Worm (Caenorhabditis elegans) whole organism, young adult: ENCODE measurements around the gene T28H11.8.

Source experiments
- C17E4.6 ChIP-seq: fragments of 200-800 bp; sonication (Bioruptor generic); IDR thresholded peaks from 2 replicates; pipeline ENCODE4 v1.3.6; 2022; ENCODE audit warnings: missing genetic modification reagents, missing genetic modification characterization, missing compliant biosample characterization
- F52B5.7 ChIP-seq: sonication (generic microtip); optimal IDR thresholded peaks from 2 replicates; lab custom pipeline; 2016; ENCODE audit warnings: mild to moderate bottlenecking, missing genetic modification characterization, missing compliant biosample characterization
- F55B11.4 ChIP-seq: sonication (generic microtip); optimal IDR thresholded peaks from 2 replicates; lab custom pipeline; 2016; ENCODE audit warnings: missing compliant biosample characterization, missing genetic modification characterization, borderline replicate concordance; ENCODE audit not compliant: insufficient read depth
- K12H6.12 ChIP-seq: fragments of 200-800 bp; sonication (Bioruptor generic); optimal IDR thresholded peaks from 2 replicates; lab custom pipeline; 2018; ENCODE audit warnings: mild to moderate bottlenecking, missing genetic modification characterization, missing compliant biosample characterization
- T07F8.4 ChIP-seq: sonication (generic microtip); optimal IDR thresholded peaks from 2 replicates; lab custom pipeline; 2016; ENCODE audit warnings: mild to moderate bottlenecking, missing genetic modification characterization, moderate library complexity, missing compliant biosample characterization
- aptf-3 ChIP-seq: fragments of 200-800 bp; sonication (Bioruptor generic); IDR thresholded peaks from 2 replicates; pipeline ENCODE4 v1.3.6; 2022; ENCODE audit warnings: missing genetic modification characterization, missing compliant biosample characterization
- bed-1 ChIP-seq: fragments of 200-800 bp; sonication (Bioruptor generic); IDR thresholded peaks from 2 replicates; pipeline ENCODE4 v1.3.6; 2022; ENCODE audit warnings: missing genetic modification reagents, missing genetic modification characterization, missing compliant biosample characterization
- cebp-2 ChIP-seq: fragments of 200-800 bp; sonication (Bioruptor generic); IDR thresholded peaks from 2 replicates; pipeline ENCODE4 v1.3.6; 2022; ENCODE audit warnings: missing genetic modification characterization, missing compliant biosample characterization
- ceh-100 ChIP-seq: fragments of 200-800 bp; sonication (Bioruptor generic); IDR thresholded peaks from 2 replicates; pipeline ENCODE4 v1.3.6; 2022; ENCODE audit warnings: missing genetic modification reagents, missing genetic modification characterization, missing compliant biosample characterization
- egrh-3 ChIP-seq: fragments of 200-800 bp; sonication (Bioruptor generic); IDR thresholded peaks from 2 replicates; pipeline ENCODE4 v1.3.6; 2022; ENCODE audit warnings: missing genetic modification reagents, missing genetic modification characterization, missing compliant biosample characterization
- ets-4 ChIP-seq: fragments of 200-800 bp; sonication (Bioruptor generic); optimal IDR thresholded peaks from 2 replicates; lab custom pipeline; 2018; ENCODE audit warnings: mild to moderate bottlenecking, missing genetic modification characterization, missing compliant biosample characterization
- hlh-12 ChIP-seq: sonication (generic microtip); optimal IDR thresholded peaks from 2 replicates; lab custom pipeline; 2016; ENCODE audit warnings: missing genetic modification characterization, missing compliant biosample characterization
- hsf-1 ChIP-seq: fragments of 200-800 bp; sonication (Bioruptor generic); IDR thresholded peaks from 2 replicates; pipeline ENCODE4 v1.3.6; 2022; ENCODE audit warnings: missing genetic modification reagents, missing genetic modification characterization, missing compliant biosample characterization
- lin-26 ChIP-seq: fragments of 200-800 bp; sonication (Bioruptor generic); IDR thresholded peaks from 2 replicates; pipeline ENCODE4 v1.3.6; 2022; ENCODE audit warnings: missing genetic modification reagents, missing genetic modification characterization, missing compliant biosample characterization
- lsl-1 ChIP-seq: fragments of 200-800 bp; sonication (Bioruptor generic); optimal IDR thresholded peaks from 2 replicates; lab custom pipeline; 2018; ENCODE audit warnings: mild to moderate bottlenecking, missing genetic modification characterization, moderate library complexity, missing compliant biosample characterization
- mcd-1 ChIP-seq: fragments of 200-800 bp; sonication (Bioruptor generic); IDR thresholded peaks from 2 replicates; pipeline ENCODE4 v1.3.6; 2022; ENCODE audit warnings: missing genetic modification reagents, missing genetic modification characterization, missing compliant biosample characterization
- nfyb-1 ChIP-seq: fragments of 200-800 bp; sonication (Bioruptor generic); IDR thresholded peaks from 2 replicates; pipeline ENCODE4 v1.3.6; 2022; ENCODE audit warnings: missing genetic modification reagents, missing genetic modification characterization, missing compliant biosample characterization
- nhr-120 ChIP-seq: fragments of 200-800 bp; sonication (Bioruptor generic); IDR thresholded peaks from 2 replicates; pipeline ENCODE4 v1.3.6; 2022; ENCODE audit warnings: missing genetic modification characterization, missing compliant biosample characterization
- nhr-179 ChIP-seq: sonication (generic microtip); optimal IDR thresholded peaks from 2 replicates; lab custom pipeline; 2016; ENCODE audit warnings: mild to moderate bottlenecking, missing genetic modification characterization, missing compliant biosample characterization
- nhr-27 ChIP-seq: fragments of 200-800 bp; sonication (Bioruptor generic); optimal IDR thresholded peaks from 2 replicates; lab custom pipeline; 2018; ENCODE audit warnings: mild to moderate bottlenecking, missing genetic modification characterization, moderate library complexity, missing compliant biosample characterization
- pbrm-1 ChIP-seq: fragments of 200-800 bp; sonication (Bioruptor generic); IDR thresholded peaks from 2 replicates; pipeline ENCODE4 v1.3.6; 2022; ENCODE audit warnings: missing genetic modification reagents, missing genetic modification characterization, missing compliant biosample characterization
- repo-1 ChIP-seq: sonication (generic microtip); optimal IDR thresholded peaks from 2 replicates; lab custom pipeline; 2017; ENCODE audit warnings: mild to moderate bottlenecking, missing genetic modification characterization, missing compliant biosample characterization
- sea-2 ChIP-seq: fragments of 200-800 bp; sonication (Bioruptor generic); IDR thresholded peaks from 2 replicates; pipeline ENCODE4 v1.3.6; 2022; ENCODE audit warnings: missing genetic modification characterization, missing compliant biosample characterization
- snpc-1.1 ChIP-seq: sonication (generic microtip); optimal IDR thresholded peaks from 2 replicates; lab custom pipeline; 2017; ENCODE audit warnings: missing genetic modification characterization, mild to moderate bottlenecking, missing compliant biosample characterization, antibody characterized with exemption, moderate library complexity, missing genotype, missing genetic modification reagents; ENCODE audit not compliant: insufficient read depth
- snpc-1.3 ChIP-seq: sonication (generic microtip); optimal IDR thresholded peaks from 2 replicates; lab custom pipeline; 2017; ENCODE audit warnings: missing genetic modification characterization, mild to moderate bottlenecking, missing compliant biosample characterization, antibody characterized with exemption, moderate library complexity, missing genotype, missing genetic modification reagents; ENCODE audit not compliant: insufficient read depth
- snpc-4 ChIP-seq, 5 experiments: fragments of 150-350 bp in 1 of 5; sonication (generic microtip) in 4 of 5; optimal IDR thresholded peaks; 2 replicates each; lab custom pipeline; 2014 to 2018; ENCODE audit warnings: missing genetic modification characterization in 5 of 5, missing biosample characterization in 3 of 5, antibody characterized with exemption in 2 of 5, mild to moderate bottlenecking in 2 of 5, missing compliant biosample characterization in 2 of 5, missing genotype in 2 of 5, moderate library complexity in 2 of 5, missing genetic modification reagents in 1 of 5
- sptf-2 ChIP-seq: fragments of 200-800 bp; sonication (Bioruptor generic); optimal IDR thresholded peaks from 2 replicates; lab custom pipeline; 2018; ENCODE audit warnings: mild to moderate bottlenecking, missing genetic modification characterization, missing compliant biosample characterization
- tbp1 ChIP-seq: fragments of 200-800 bp; sonication (Bioruptor generic); optimal IDR thresholded peaks from 2 replicates; lab custom pipeline; 2018; ENCODE audit warnings: mild to moderate bottlenecking, missing genetic modification characterization, missing compliant biosample characterization
- tlf-1 ChIP-seq: fragments of 200-800 bp; sonication (Bioruptor generic); optimal IDR thresholded peaks from 2 replicates; lab custom pipeline; 2018; ENCODE audit warnings: mild to moderate bottlenecking, missing genetic modification characterization, missing compliant biosample characterization
- xnd-1 ChIP-seq: sonication (generic microtip); optimal IDR thresholded peaks from 2 replicates; lab custom pipeline; 2016; ENCODE audit warnings: missing genotype, missing genetic modification reagents, missing genetic modification characterization, missing compliant biosample characterization
- zfh-2 ChIP-seq: fragments of 200-800 bp; sonication (Bioruptor generic); conservative IDR thresholded peaks from 2 replicates; pipeline ENCODE4 v1.3.6; 2022; ENCODE audit warnings: missing genetic modification reagents, missing genetic modification characterization, missing compliant biosample characterization
- zim-3 ChIP-seq: sonication (generic microtip); optimal IDR thresholded peaks from 2 replicates; lab custom pipeline; 2017; ENCODE audit warnings: mild to moderate bottlenecking, missing genetic modification characterization, moderate library complexity, missing compliant biosample characterization

The T28H11.8 gene

ce11 chrIV:5025646-5026045 lies 5.2 kb upstream of the T28H11.8 start, which contains the start of gene C09B9.85:
TSS of gene C09B9.85 (minus strand) at chrIV:5025746.
- TF ChIP-seq repo-1 (tag; lab: Kevin White, UChicago) (no peak), tbp1 (GFP tag; lab: Kevin White, UChicago) (no peak), hsf-1 (no peak), hlh-12 (tag; lab: Kevin White, UChicago) (no peak), sea-2 (GFP tag; lab: Robert Waterston, UW) (no peak), nfyb-1 (no peak), cebp-2 (GFP tag; lab: Robert Waterston, UW) (no peak), mcd-1 (no peak), F52B5.7 (tag; lab: Kevin White, UChicago) (no peak), pbrm-1 (no peak), bed-1 (GFP tag; lab: Robert Waterston, UW) (no peak), nhr-179 (tag; lab: Kevin White, UChicago) (no peak), T07F8.4 (tag; lab: Kevin White, UChicago) (no peak), aptf-3 (GFP tag; lab: Robert Waterston, UW) (no peak), C17E4.6 (GFP tag; lab: Robert Waterston, UW) (no peak)

- TF ChIP-seq egrh-3 (GFP tag; lab: Robert Waterston, UW): peak; percentile 49; the same call in 1 of the 2 replicates
- TF ChIP-seq, all 124 proteins: peak for 1; not testable (repeated sequence) for 123
Observed at ce11 chrIV:5017075-5017474, 3.4 kb downstream of the T28H11.8 start, which contains the start of gene T28H11.7. TSS of gene T28H11.7 (minus strand) at chrIV:5017175.

- peak; percentile 75 for TF ChIP-seq egrh-3 (GFP tag; lab: Robert Waterston, UW)
Observed at ce11 chrIV:5016461-5016860, 4.0 kb downstream of the T28H11.8 start, which contains the start of gene ssq-4. TSS of gene ssq-4 (plus strand) at chrIV:5016479.

- no peak for TF ChIP-seq F55B11.4 (tag; lab: Kevin White, UChicago)
- no peak for TF ChIP-seq lin-26 (GFP tag; lab: Robert Waterston, UW)
- TF ChIP-seq sptf-2 (GFP tag; lab: Kevin White, UChicago): no peak
- no peak for TF ChIP-seq nhr-120 (GFP tag; lab: Robert Waterston, UW)
- TF ChIP-seq nhr-27 (tag; lab: Kevin White, UChicago): no peak
- TF ChIP-seq K12H6.12 (tag; lab: Kevin White, UChicago): no peak
- TF ChIP-seq T07F8.4 (tag; lab: Kevin White, UChicago): no peak
Observed at ce11 chrIV:5012241-5012640, 8.2 kb downstream of the T28H11.8 start, which contains the start of gene srm-1. TSS of gene srm-1 (plus strand) at chrIV:5012541.

ce11 chrIV:5011025-5011424 lies 9.4 kb downstream of the T28H11.8 start:
- TF ChIP-seq snpc-4 (GFP tag; optimal IDR thresholded peaks at IDR 0.05; lab: Kevin White, UChicago) (peak; percentile 62), snpc-4 (tag; optimal IDR thresholded peaks at IDR 0.05; lab: Kevin White, UChicago) (peak in 3 of 4 experiments; percentile 84 to 97 (median 92)), snpc-1.1 (tag; lab: Kevin White, UChicago) (peak; percentile 83)

ce11 chrIV:5008378-5008777 lies 12.1 kb downstream of the T28H11.8 start, which contains the start of gene srm-2:
TSS of gene srm-2 (plus strand) at chrIV:5008678.
- TF ChIP-seq xnd-1 (tag; lab: Kevin White, UChicago) (no peak), ceh-100 (no peak), snpc-1.3 (tag; lab: Kevin White, UChicago) (no peak), zim-3 (tag; lab: Kevin White, UChicago) (no peak), nhr-27 (tag; lab: Kevin White, UChicago) (no peak), lsl-1 (GFP tag; lab: Kevin White, UChicago) (no peak), F55B11.4 (tag; lab: Kevin White, UChicago) (no peak), K12H6.12 (tag; lab: Kevin White, UChicago) (no peak), egrh-3 (GFP tag; lab: Robert Waterston, UW) (no peak), zfh-2 (GFP tag; lab: Robert Waterston, UW) (no peak), ets-4 (GFP tag; lab: Kevin White, UChicago) (no peak), tlf-1 (GFP tag; lab: Kevin White, UChicago) (no peak)
